Worm (Caenorhabditis elegans): ENCODE data around the gene Y69A2AR.1.
"Not testable (repeated sequence)": the region's sequence is repeated elsewhere in the genome, so short reads cannot be mapped to it uniquely, and the experiment has no call there.

Y69A2AR.1 gene

ce11 chrIV:2709590-2710201 is 42.8 kb downstream of the Y69A2AR.1 start:
- TF ChIP-seq tab-1 (GFP tag; IDR thresholded peaks at IDR 0.05) = no peak
- no peak for TF ChIP-seq klf-2 (GFP tag; conservative IDR thresholded peaks at IDR 0.05)
- no peak for TF ChIP-seq cog-1 (tag; optimal IDR thresholded peaks at IDR 0.05)
- no peak for TF ChIP-seq ztf-29 (GFP tag; IDR thresholded peaks at IDR 0.05)
- no peak for TF ChIP-seq flt-1 (GFP tag; IDR thresholded peaks at IDR 0.05)
- TF ChIP-seq med-1 (GFP tag; optimal IDR thresholded peaks at IDR 0.05; ENCODE audit: insufficient read depth) = no peak
- TF ChIP-seq ztf-23 (GFP tag; IDR thresholded peaks at IDR 0.05) = no peak
- no peak for TF ChIP-seq T22C8.4 (GFP tag; IDR thresholded peaks at IDR 0.05)
- TF ChIP-seq ref-1 (GFP tag; conservative IDR thresholded peaks at IDR 0.05) = no peak

ce11 chrIV:2710203-2710935 is 43.5 kb downstream of the Y69A2AR.1 start, which contains the start of gene Y94H6A.10:
Y94H6A.10 (minus strand) TSS chrIV:2710666.
- TF ChIP-seq cog-1 (tag; optimal IDR thresholded peaks at IDR 0.05) (no peak), T22C8.4 (GFP tag; IDR thresholded peaks at IDR 0.05) (no peak), med-1 (GFP tag; optimal IDR thresholded peaks at IDR 0.05; ENCODE audit: insufficient read depth) (no peak), ref-1 (GFP tag; conservative IDR thresholded peaks at IDR 0.05) (no peak), flt-1 (GFP tag; IDR thresholded peaks at IDR 0.05) (no peak), ztf-23 (GFP tag; IDR thresholded peaks at IDR 0.05) (no peak), klf-2 (GFP tag; conservative IDR thresholded peaks at IDR 0.05) (no peak), ztf-29 (GFP tag; IDR thresholded peaks at IDR 0.05) (no peak), tab-1 (GFP tag; IDR thresholded peaks at IDR 0.05) (no peak)

- no peak for TF ChIP-seq flt-1 (GFP tag; IDR thresholded peaks at IDR 0.05)
Measured at ce11 chrIV:2711122-2711669, 44.3 kb downstream of the Y69A2AR.1 start.

- no peak for TF ChIP-seq T22C8.4 (GFP tag; IDR thresholded peaks at IDR 0.05)
Measured at ce11 chrIV:2712935-2713334, 46.1 kb downstream of the Y69A2AR.1 start, which contains the start of gene Y94H6A.12. Y94H6A.12 (minus strand) TSS chrIV:2713035.

ce11 chrIV:2716474-2716873 is 49.6 kb downstream of the Y69A2AR.1 start, which contains the start of gene Y94H6A.7:
Y94H6A.7 (minus strand) TSS chrIV:2716574.
- peak; percentile 44; the same call in 1 of the 2 replicates for TF ChIP-seq T22C8.4 (GFP tag; IDR thresholded peaks at IDR 0.05)

- TF ChIP-seq ztf-23 (GFP tag; IDR thresholded peaks at IDR 0.05); tab-1 (GFP tag; IDR thresholded peaks at IDR 0.05); med-1 (GFP tag; optimal IDR thresholded peaks at IDR 0.05; ENCODE audit: insufficient read depth): not testable (repeated sequence)
Measured at ce11 chrIV:2719734-2720133, 52.9 kb downstream of the Y69A2AR.1 start, which contains the start of gene ndua-12. ndua-12 (minus strand) TSS chrIV:2719834.

Measured in whole organism, midembryonic.